Worm (Caenorhabditis elegans) whole organism, L4 larva: ENCODE results near the gene F44D12.19.

Experiments
- F44E2.7 ChIP-seq: fragments of 200-800 bp; sonication (Bioruptor generic); IDR thresholded peaks from 2 replicates; pipeline ENCODE4 v2.1.2; 2022; ENCODE audit warnings: missing genetic modification characterization, missing compliant biosample characterization
- F49E8.2 ChIP-seq: sonication (generic microtip); optimal IDR thresholded peaks from 2 replicates; lab custom pipeline; 2016; ENCODE audit warnings: missing compliant biosample characterization, mild to moderate bottlenecking, missing genetic modification characterization, borderline replicate concordance
- Y48G9A.11 ChIP-seq: fragments of 200-800 bp; sonication (Bioruptor generic); IDR thresholded peaks from 2 replicates; pipeline ENCODE4 v1.3.6; 2022; ENCODE audit warnings: missing genetic modification reagents, missing genetic modification characterization, missing compliant biosample characterization
- ZK546.5 ChIP-seq, 2 experiments: sonication (generic microtip); optimal IDR thresholded peaks; 2 replicates each; lab custom pipeline; 2017; ENCODE audit warnings: missing biosample characterization in 2 of 2, missing genetic modification characterization in 2 of 2
- aha-1 ChIP-seq: fragments of 150-350 bp; peaks from one replicate; lab custom pipeline; 2014; ENCODE audit warnings: missing biosample characterization, missing genetic modification characterization
- cey-2 ChIP-seq: sonication (generic microtip); optimal IDR thresholded peaks from 3 replicates; lab custom pipeline; 2017; ENCODE audit warnings: missing genetic modification characterization, mild to moderate bottlenecking, missing compliant biosample characterization, antibody characterized with exemption, borderline replicate concordance; ENCODE audit not compliant: insufficient read depth
- daf-16 ChIP-seq, 3 experiments: sonication (generic microtip); optimal IDR thresholded peaks; 2 replicates each; lab custom pipeline; 2016 to 2017; ENCODE audit warnings: missing genetic modification characterization in 3 of 3, missing genetic modification reagents in 3 of 3, mild to moderate bottlenecking in 2 of 3, missing compliant biosample characterization in 2 of 3, missing biosample characterization in 1 of 3, moderate library complexity in 1 of 3
- daf-8 ChIP-seq: fragments of 200-800 bp; sonication (Bioruptor generic); IDR thresholded peaks from 2 replicates; pipeline ENCODE4 v1.3.6; 2022; ENCODE audit warnings: missing genetic modification characterization, missing compliant biosample characterization
- duxl-1 ChIP-seq: sonication (generic microtip); optimal IDR thresholded peaks from 2 replicates; lab custom pipeline; 2016; ENCODE audit warnings: mild to moderate bottlenecking, missing genetic modification characterization, moderate library complexity, missing compliant biosample characterization; ENCODE audit not compliant: poor library complexity
- dve-1 ChIP-seq: sonication (generic microtip); optimal IDR thresholded peaks from 2 replicates; lab custom pipeline; 2017; ENCODE audit warnings: antibody characterized with exemption, mild to moderate bottlenecking, missing genetic modification characterization, missing compliant biosample characterization; ENCODE audit not compliant: insufficient read depth
- fkh-10 ChIP-seq: fragments of 150-350 bp; optimal IDR thresholded peaks from 2 replicates; lab custom pipeline; 2014; ENCODE audit warnings: missing biosample characterization, missing genetic modification reagents, missing genetic modification characterization
- hif-1 ChIP-seq, 2 experiments: sonication (generic microtip); optimal IDR thresholded peaks; 2 replicates each; lab custom pipeline; 2016 to 2017; ENCODE audit warnings: missing compliant biosample characterization in 2 of 2, missing genetic modification characterization in 2 of 2, missing genetic modification reagents in 2 of 2, missing genotype in 2 of 2, mild to moderate bottlenecking in 1 of 2
- hlh-11 ChIP-seq: fragments of 200-800 bp; sonication (Bioruptor generic); optimal IDR thresholded peaks from 2 replicates; lab custom pipeline; 2018; ENCODE audit warnings: mild to moderate bottlenecking, missing genetic modification characterization, missing compliant biosample characterization
- hlh-30 ChIP-seq: sonication (generic microtip); optimal IDR thresholded peaks from 2 replicates; lab custom pipeline; 2017; ENCODE audit warnings: antibody characterized with exemption, mild to moderate bottlenecking, missing genetic modification characterization, missing compliant biosample characterization; ENCODE audit not compliant: insufficient read depth
- hmg-1.1 ChIP-seq: fragments of 200-800 bp; sonication (Bioruptor generic); IDR thresholded peaks from 2 replicates; pipeline ENCODE4 v1.3.6; 2022; ENCODE audit warnings: missing genetic modification reagents, missing genetic modification characterization, missing compliant biosample characterization
- jun-1 ChIP-seq: fragments of 150-350 bp; optimal IDR thresholded peaks from 2 replicates; lab custom pipeline; 2014; ENCODE audit warnings: missing biosample characterization, missing genetic modification reagents, missing genetic modification characterization
- lin-38 ChIP-seq: fragments of 200-800 bp; sonication (Bioruptor generic); IDR thresholded peaks from 2 replicates; pipeline ENCODE4 v1.3.6; 2022; ENCODE audit warnings: missing genetic modification reagents, missing genetic modification characterization, missing compliant biosample characterization
- lsy-2 ChIP-seq, 2 experiments: fragments of 150-350 bp in 1 of 2; sonication (generic microtip) in 1 of 2; optimal IDR thresholded peaks; 2 replicates each; lab custom pipeline; 2014 to 2017; ENCODE audit warnings: missing biosample characterization in 2 of 2, missing genetic modification characterization in 2 of 2
- madf-5 ChIP-seq, 2 experiments: fragments of 200-800 bp; sonication (Bioruptor generic); IDR thresholded peaks; 2 replicates each; pipeline ENCODE4 v1.3.6; 2022; ENCODE audit warnings: missing compliant biosample characterization in 2 of 2, missing genetic modification characterization in 2 of 2
- mdl-1 ChIP-seq, 2 experiments: fragments of 150-350 bp in 1 of 2; sonication (generic microtip) in 1 of 2; optimal IDR thresholded peaks; 2 replicates each; lab custom pipeline; 2014 to 2017; ENCODE audit warnings: missing biosample characterization in 2 of 2, missing genetic modification characterization in 2 of 2
- mes-2 ChIP-seq: sonication (generic microtip); optimal IDR thresholded peaks from 2 replicates; lab custom pipeline; 2016; ENCODE audit warnings: missing genotype, mild to moderate bottlenecking, missing genetic modification characterization, missing compliant biosample characterization; ENCODE audit not compliant: poor library complexity, severe bottlenecking
- mxl-3 ChIP-seq: fragments of 200-800 bp; sonication (Bioruptor generic); optimal IDR thresholded peaks from 2 replicates; lab custom pipeline; 2018; ENCODE audit warnings: mild to moderate bottlenecking, missing genetic modification characterization, missing compliant biosample characterization
- nhr-10 ChIP-seq: fragments of 150-350 bp; optimal IDR thresholded peaks from 2 replicates; lab custom pipeline; 2014; ENCODE audit warnings: missing biosample characterization, missing genetic modification characterization
- nhr-102 ChIP-seq: sonication (generic microtip); optimal IDR thresholded peaks from 2 replicates; lab custom pipeline; 2016; ENCODE audit warnings: mild to moderate bottlenecking, missing genetic modification characterization, moderate library complexity, missing compliant biosample characterization
- nhr-28 ChIP-seq: fragments of 150-350 bp; optimal IDR thresholded peaks from 2 replicates; lab custom pipeline; 2014; ENCODE audit warnings: missing biosample characterization, missing genetic modification characterization
- nhr-42 ChIP-seq: fragments of 200-800 bp; sonication (Bioruptor generic); IDR thresholded peaks from 2 replicates; pipeline ENCODE4 v1.3.6; 2022; ENCODE audit warnings: missing genetic modification characterization, missing compliant biosample characterization
- nhr-77 ChIP-seq: fragments of 150-350 bp; optimal IDR thresholded peaks from 2 replicates; lab custom pipeline; 2014; ENCODE audit warnings: missing biosample characterization, missing genetic modification characterization
- pha-4 ChIP-seq, 2 experiments: fragments of 150-350 bp in 1 of 2; fragments of 200-800 bp in 1 of 2; sonication (Bioruptor generic) in 1 of 2; IDR thresholded peaks in 1 of 2; optimal IDR thresholded peaks in 1 of 2; 2 replicates each; pipeline versions ENCODE4 v1.3.6 to Lab custom; 2014 to 2022; ENCODE audit warnings: missing genetic modification characterization in 2 of 2, missing genetic modification reagents in 2 of 2, missing biosample characterization in 1 of 2, missing compliant biosample characterization in 1 of 2
- php-3 ChIP-seq: fragments of 200-800 bp; sonication (Bioruptor generic); IDR thresholded peaks from 2 replicates; pipeline ENCODE4 v1.3.6; 2022; ENCODE audit warnings: missing genetic modification reagents, missing genetic modification characterization, missing compliant biosample characterization
- set-16 ChIP-seq: fragments of 200-800 bp; sonication (Bioruptor generic); IDR thresholded peaks from 2 replicates; pipeline ENCODE4 v1.3.6; 2022; ENCODE audit warnings: missing genetic modification reagents, missing genetic modification characterization, missing compliant biosample characterization
- spr-3 ChIP-seq: fragments of 200-800 bp; sonication (Bioruptor generic); optimal IDR thresholded peaks from 2 replicates; lab custom pipeline; 2018; ENCODE audit warnings: mild to moderate bottlenecking, missing genetic modification characterization, missing compliant biosample characterization
- tra-1 ChIP-seq: fragments of 200-800 bp; sonication (Bioruptor generic); IDR thresholded peaks from 2 replicates; pipeline ENCODE4 v1.3.6; 2022; ENCODE audit warnings: missing genetic modification reagents, missing genetic modification characterization, missing compliant biosample characterization
- unc-130 ChIP-seq: sonication (generic microtip); optimal IDR thresholded peaks from 2 replicates; lab custom pipeline; 2016; ENCODE audit warnings: missing genetic modification reagents, missing genetic modification characterization, missing compliant biosample characterization
- unc-62 ChIP-seq, 3 experiments: fragments of 150-350 bp in 1 of 3; sonication (generic microtip); optimal IDR thresholded peaks in 2 of 3; peaks in 1 of 3; 1 replicate in 1 of 3; 2 replicates in 2 of 3; lab custom pipeline; 2014 to 2017; ENCODE audit warnings: missing biosample characterization in 3 of 3, missing genetic modification characterization in 3 of 3, missing genetic modification reagents in 3 of 3, missing genotype in 1 of 3
- vab-7 ChIP-seq: fragments of 200-800 bp; sonication (Bioruptor generic); IDR thresholded peaks from 2 replicates; pipeline ENCODE4 v1.3.6; 2022; ENCODE audit warnings: missing genetic modification reagents, missing genetic modification characterization, missing compliant biosample characterization
- zag-1 ChIP-seq: fragments of 150-350 bp; optimal IDR thresholded peaks from 2 replicates; lab custom pipeline; 2014; ENCODE audit warnings: missing biosample characterization, missing genetic modification characterization
- zfp-2 ChIP-seq: sonication (generic microtip); optimal IDR thresholded peaks from 2 replicates; lab custom pipeline; 2016; ENCODE audit warnings: mild to moderate bottlenecking, missing genetic modification characterization, missing compliant biosample characterization
- zfp-3 ChIP-seq: fragments of 200-800 bp; sonication (Bioruptor generic); conservative IDR thresholded peaks from 2 replicates; pipeline ENCODE4 v1.3.6; 2022; ENCODE audit warnings: missing genetic modification reagents, missing genetic modification characterization, missing compliant biosample characterization

Gene F44D12.19

DNA sequence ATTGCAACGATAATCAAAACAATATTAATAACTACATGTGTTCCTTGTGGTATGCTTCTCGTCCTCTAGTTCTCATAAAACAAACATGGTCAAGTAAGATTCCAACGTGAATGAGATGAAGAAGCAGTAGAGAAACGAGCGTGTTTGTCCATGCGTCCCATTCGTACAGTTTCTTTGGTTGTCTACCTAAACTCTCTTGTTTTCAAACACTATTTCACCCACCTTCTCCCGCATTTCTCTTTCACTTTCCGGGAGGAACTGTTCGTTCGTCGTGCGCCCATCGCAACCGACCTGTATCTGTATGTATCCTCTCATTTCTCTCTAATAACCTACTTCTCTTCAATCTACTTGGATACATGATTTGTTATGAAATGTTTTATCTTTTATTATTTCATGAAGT, 13.6 kb upstream of the F44D12.19 start:
- 0 out of 2 replicates have a peak, but pooled peaks have one; percentile 50 for TF ChIP-seq hmg-1.1 (GFP tag; lab: Robert Waterston, UW)
- TF ChIP-seq hlh-11 (tag; lab: Kevin White, UChicago), result peak; percentile 50
- peak; percentile 46 for TF ChIP-seq dve-1 (tag; lab: Kevin White, UChicago)
- TF ChIP-seq nhr-28 (tag; lab: Kevin White, UChicago), result peak; percentile 74
- no peak for TF ChIP-seq daf-16 (GFP tag; optimal IDR thresholded peaks at IDR 0.05; lab: Kevin White, UChicago)
- peak; percentile 20 for TF ChIP-seq daf-16 (tag; optimal IDR thresholded peaks at IDR 0.05; lab: Kevin White, UChicago)
- peak; percentile 30 for TF ChIP-seq mes-2
- 0 out of 4 replicates have a peak, but pooled peaks of 1 of the 2 experiments have one; percentile 16 for TF ChIP-seq madf-5 (GFP tag; IDR thresholded peaks at IDR 0.05; lab: Robert Waterston, UW)
- no peak for TF ChIP-seq pha-4 (GFP tag; IDR thresholded peaks at IDR 0.05; lab: Robert Waterston, UW)
- TF ChIP-seq pha-4 (tag; optimal IDR thresholded peaks at IDR 0.05; lab: Kevin White, UChicago), result peak; percentile 42
- TF ChIP-seq nhr-102 (tag; lab: Kevin White, UChicago), result no peak
- peak in 1 of 2 experiments; percentile 31 for TF ChIP-seq lsy-2 (tag; optimal IDR thresholded peaks at IDR 0.05; lab: Kevin White, UChicago)
- TF ChIP-seq mdl-1 (tag; optimal IDR thresholded peaks at IDR 0.05; lab: Kevin White, UChicago), result peak; percentile 18 to 81
- peak; percentile 54 for TF ChIP-seq mxl-3 (GFP tag; lab: Kevin White, UChicago)
- peak; percentile 5 for TF ChIP-seq hlh-30 (tag; lab: Kevin White, UChicago)
- peak; percentile 5 for TF ChIP-seq nhr-77
- no peak for TF ChIP-seq spr-3 (GFP tag; lab: Kevin White, UChicago)
- no peak for TF ChIP-seq hif-1 (tag; optimal IDR thresholded peaks at IDR 0.05; lab: Kevin White, UChicago)
- TF ChIP-seq php-3 (GFP tag; lab: Robert Waterston, UW), result no peak

DNA sequence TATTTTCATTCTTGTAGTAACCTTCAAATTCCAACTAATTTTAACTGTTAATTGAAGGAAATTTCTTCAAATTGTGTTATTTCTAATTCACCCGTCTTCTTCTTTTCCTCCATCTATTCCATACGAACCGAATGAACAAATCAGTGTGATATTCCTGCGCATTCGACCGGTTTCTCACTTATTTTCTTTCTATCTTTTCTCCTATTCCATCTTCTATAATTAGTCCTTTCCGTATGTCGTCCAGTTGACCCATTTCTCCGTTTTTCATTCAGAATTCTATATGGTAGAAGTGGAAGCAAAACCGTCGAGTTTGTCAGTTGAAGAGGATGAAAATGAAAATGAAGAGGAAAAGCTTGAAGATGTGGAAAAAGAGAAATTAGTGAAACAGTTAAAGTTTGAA, 11.8 kb upstream of the F44D12.19 start, which contains the start of gene magu-4:
Gene magu-4 (plus strand): TSS at position 218 of the 400 bp plus-strand sequence.
- TF ChIP-seq aha-1 (peak; percentile 60), tra-1 (GFP tag; lab: Robert Waterston, UW) (no peak), nhr-10 (no peak)

DNA sequence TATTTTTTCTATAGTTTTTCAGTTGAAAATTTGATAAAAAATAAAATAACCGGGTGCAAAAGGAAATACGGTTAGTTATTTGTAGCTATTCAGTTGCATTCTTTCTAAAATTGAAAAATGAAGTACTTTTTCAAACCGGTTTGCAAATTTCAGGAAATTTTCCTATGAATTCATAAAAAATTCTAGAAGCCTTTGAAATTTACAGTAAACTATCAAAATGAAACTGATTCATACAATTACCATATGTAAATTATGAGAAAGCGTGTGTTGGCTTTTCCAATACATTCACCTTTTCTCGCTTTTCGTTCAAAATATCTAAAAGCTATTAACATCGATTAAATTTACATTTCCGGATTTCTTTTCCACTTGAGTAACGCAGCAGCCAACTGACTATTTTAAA, 4.4 kb upstream of the F44D12.19 start, which contains the start of gene ent-7:
Gene ent-7 (plus strand): TSS at position 301 of the 400 bp plus-strand sequence.
- TF ChIP-seq duxl-1 (tag; lab: Kevin White, UChicago), result no peak
- no peak for TF ChIP-seq nhr-10
- no peak for TF ChIP-seq nhr-102 (tag; lab: Kevin White, UChicago)
- no peak for TF ChIP-seq cey-2
- TF ChIP-seq zag-1, result no peak
- TF ChIP-seq Y48G9A.11, result no peak
- no peak for TF ChIP-seq mdl-1 (tag; optimal IDR thresholded peaks at IDR 0.05; lab: Kevin White, UChicago)
- no peak for TF ChIP-seq aha-1
- no peak for TF ChIP-seq nhr-42 (GFP tag; lab: Robert Waterston, UW)

DNA sequence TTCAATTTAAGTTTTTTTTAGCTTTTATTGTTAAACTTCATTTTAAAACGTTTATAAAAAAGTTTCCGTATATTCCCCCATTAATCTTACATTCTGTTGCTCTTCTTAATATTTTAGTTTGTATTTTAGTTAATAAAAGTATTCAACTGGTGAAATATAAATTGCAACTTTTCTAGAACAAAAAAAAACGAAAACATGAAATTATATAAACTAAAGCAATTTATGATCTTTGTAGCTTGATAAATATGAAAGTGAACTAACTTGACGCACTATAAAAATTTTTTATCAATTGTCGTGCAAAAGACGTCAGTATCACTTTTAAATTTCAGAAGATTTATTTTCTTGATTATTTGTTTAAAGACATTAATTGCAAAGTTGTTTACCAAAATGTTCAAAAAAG, 3.8 kb upstream of the F44D12.19 start, which contains the start of gene F44D12.2:
Gene F44D12.2 (minus strand): TSS at position 101 of the 400 bp plus-strand sequence.
- TF ChIP-seq lin-38 (GFP tag; lab: Robert Waterston, UW) (no peak), duxl-1 (tag; lab: Kevin White, UChicago) (no peak), hmg-1.1 (GFP tag; lab: Robert Waterston, UW) (no peak), nhr-28 (tag; lab: Kevin White, UChicago) (peak; percentile 76), nhr-102 (tag; lab: Kevin White, UChicago) (no peak), daf-16 (GFP tag; optimal IDR thresholded peaks at IDR 0.05; lab: Kevin White, UChicago) (no peak), daf-16 (tag; optimal IDR thresholded peaks at IDR 0.05; lab: Kevin White, UChicago) (peak; percentile 37), aha-1 (peak; percentile 6)
- TF ChIP-seq, all 104 proteins: peak for 3

DNA sequence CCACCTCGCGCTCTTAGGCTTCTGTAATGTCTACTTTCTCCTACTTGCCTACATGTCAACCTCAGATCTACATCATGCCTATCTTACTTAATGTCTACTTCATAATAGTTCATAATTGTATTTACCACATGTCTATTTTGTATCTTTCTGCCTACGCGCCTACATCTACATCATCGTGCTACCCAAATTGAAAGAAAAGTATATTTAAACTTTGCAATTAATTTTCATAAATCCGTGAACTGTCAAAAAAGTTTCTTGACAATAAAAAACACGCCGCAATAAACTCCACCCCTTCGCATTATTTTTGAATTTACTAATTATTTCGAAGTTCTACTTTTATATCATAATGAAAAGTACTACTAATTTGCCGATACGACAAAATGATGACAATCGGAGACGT, 1.6 kb downstream of the F44D12.19 start, which contains the start of gene F44D12.8:
Gene F44D12.8 (plus strand): TSS at position 301 of the 400 bp plus-strand sequence.
- TF ChIP-seq jun-1 (tag; lab: Kevin White, UChicago) (no peak), F49E8.2 (tag; lab: Kevin White, UChicago) (no peak), cey-2 (no peak), nhr-10 (no peak), ZK546.5 (tag; optimal IDR thresholded peaks at IDR 0.05; lab: Kevin White, UChicago) (no peak), hlh-11 (tag; lab: Kevin White, UChicago) (no peak), unc-62 (GFP tag; optimal IDR thresholded peaks at IDR 0.05 in 1 of 2; lab: Kevin White, UChicago) (no peak), unc-62 (tag; optimal IDR thresholded peaks at IDR 0.05; lab: Kevin White, UChicago) (no peak), zfp-2 (tag; lab: Kevin White, UChicago) (no peak), unc-130 (GFP tag; lab: Kevin White, UChicago) (no peak), F44E2.7 (GFP tag; lab: Robert Waterston, UW) (no peak), fkh-10 (GFP tag; lab: Kevin White, UChicago) (no peak), spr-3 (GFP tag; lab: Kevin White, UChicago) (no peak), zfp-3 (GFP tag; lab: Robert Waterston, UW) (no peak), daf-8 (no peak), vab-7 (GFP tag; lab: Robert Waterston, UW) (no peak), set-16 (GFP tag; lab: Robert Waterston, UW) (no peak)
